Worm (Caenorhabditis elegans): ENCODE data around the gene taf-2.

Gene taf-2

DNA sequence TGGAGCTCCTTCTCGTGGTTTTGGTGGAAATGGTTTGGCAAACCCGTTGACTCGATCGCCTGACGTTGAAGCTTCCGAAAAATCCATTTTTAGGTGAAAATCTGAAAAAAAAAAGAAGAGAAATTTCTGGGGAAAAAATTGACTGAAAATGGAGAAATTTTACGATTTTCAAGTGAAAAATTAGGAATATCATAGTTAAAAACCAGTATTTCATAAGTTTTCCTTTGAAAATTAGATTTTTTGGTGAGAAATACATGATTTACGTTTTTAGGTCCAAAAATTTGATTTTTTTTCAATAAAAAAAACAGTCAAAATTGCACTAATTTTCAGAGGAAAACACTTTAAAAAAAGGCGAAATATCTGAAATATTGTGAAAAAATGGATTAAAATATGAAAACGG is at the start of gene taf-2:
Gene taf-2 (minus strand): TSS at position 101 of the 400 bp plus-strand sequence.
- TF ChIP-seq zip-5 (tag; optimal IDR thresholded peaks at IDR 0.05) (no peak), ceh-22 (tag; optimal IDR thresholded peaks at IDR 0.05) (no peak), ceh-24 (tag; optimal IDR thresholded peaks at IDR 0.05) (no peak), ceh-31 (tag; optimal IDR thresholded peaks at IDR 0.05) (no peak), sox-2 (GFP tag; IDR thresholded peaks at IDR 0.05) (no peak), unc-42 (tag; optimal IDR thresholded peaks at IDR 0.05) (no peak), hlh-8 (tag; optimal IDR thresholded peaks at IDR 0.05) (no peak), sox-4 (tag; optimal IDR thresholded peaks at IDR 0.05) (no peak), ahr-1 (tag; optimal IDR thresholded peaks at IDR 0.05) (no peak), unc-86 (tag; optimal IDR thresholded peaks at IDR 0.05) (no peak), elt-2 (tag; optimal IDR thresholded peaks at IDR 0.05) (no peak), fax-1 (tag; optimal IDR thresholded peaks at IDR 0.05) (no peak), hlh-30 (tag; optimal IDR thresholded peaks at IDR 0.05; ENCODE audit: insufficient read depth) (no peak)

DNA sequence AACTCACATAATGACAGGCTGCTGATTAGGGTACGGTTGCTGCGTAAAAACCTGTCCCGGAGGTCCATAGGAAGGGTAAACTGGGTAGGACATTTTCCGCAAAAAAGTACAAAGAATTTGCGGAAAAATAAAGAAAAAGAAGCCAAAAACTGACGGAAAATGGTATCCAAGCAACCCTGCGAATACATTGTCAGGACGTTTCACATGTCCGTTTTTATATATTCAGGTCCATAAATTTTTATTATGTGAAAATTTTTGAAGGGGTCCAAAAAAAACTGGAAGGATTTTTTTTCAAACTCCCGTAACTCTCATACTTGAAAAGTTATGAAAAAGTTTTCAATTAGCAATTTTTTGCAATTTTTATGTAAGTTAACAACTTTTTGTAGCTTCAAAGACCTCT is 48.8 kb upstream of the taf-2 start, which contains the start of gene CC8.3:
Gene CC8.3 (minus strand): TSS at position 101 of the 400 bp plus-strand sequence.
- TF ChIP-seq pag-3 (tag; optimal IDR thresholded peaks at IDR 0.05; ENCODE audit: borderline replicate concordance) (no peak), rnt-1 (tag; optimal IDR thresholded peaks at IDR 0.05) (no peak), dve-1 (tag; optimal IDR thresholded peaks at IDR 0.05) (no peak), Y22D7AL.16 (tag; optimal IDR thresholded peaks at IDR 0.05) (no peak), ceh-9 (tag; optimal IDR thresholded peaks at IDR 0.05) (no peak), hlh-8 (tag; optimal IDR thresholded peaks at IDR 0.05) (no peak), elt-4 (tag; optimal IDR thresholded peaks at IDR 0.05) (no peak), fkh-10 (GFP tag; optimal IDR thresholded peaks at IDR 0.05) (no peak), pax-1 (tag; optimal IDR thresholded peaks at IDR 0.05) (no peak), ceh-34 (tag; optimal IDR thresholded peaks at IDR 0.05) (no peak), ceh-45 (GFP tag; IDR thresholded peaks at IDR 0.05) (no peak), hlh-6 (tag; optimal IDR thresholded peaks at IDR 0.05) (no peak), dmd-4 (tag; optimal IDR thresholded peaks at IDR 0.05; ENCODE audit: borderline replicate concordance) (no peak), ceh-18 (tag; optimal IDR thresholded peaks at IDR 0.05) (no peak), sdc-2 (tag; optimal IDR thresholded peaks at IDR 0.05) (no peak), F13H6.1 (tag; optimal IDR thresholded peaks at IDR 0.05) (no peak), fkh-6 (tag; optimal IDR thresholded peaks at IDR 0.05) (no peak), pha-4 (tag; optimal IDR thresholded peaks at IDR 0.05) (no peak)

DNA sequence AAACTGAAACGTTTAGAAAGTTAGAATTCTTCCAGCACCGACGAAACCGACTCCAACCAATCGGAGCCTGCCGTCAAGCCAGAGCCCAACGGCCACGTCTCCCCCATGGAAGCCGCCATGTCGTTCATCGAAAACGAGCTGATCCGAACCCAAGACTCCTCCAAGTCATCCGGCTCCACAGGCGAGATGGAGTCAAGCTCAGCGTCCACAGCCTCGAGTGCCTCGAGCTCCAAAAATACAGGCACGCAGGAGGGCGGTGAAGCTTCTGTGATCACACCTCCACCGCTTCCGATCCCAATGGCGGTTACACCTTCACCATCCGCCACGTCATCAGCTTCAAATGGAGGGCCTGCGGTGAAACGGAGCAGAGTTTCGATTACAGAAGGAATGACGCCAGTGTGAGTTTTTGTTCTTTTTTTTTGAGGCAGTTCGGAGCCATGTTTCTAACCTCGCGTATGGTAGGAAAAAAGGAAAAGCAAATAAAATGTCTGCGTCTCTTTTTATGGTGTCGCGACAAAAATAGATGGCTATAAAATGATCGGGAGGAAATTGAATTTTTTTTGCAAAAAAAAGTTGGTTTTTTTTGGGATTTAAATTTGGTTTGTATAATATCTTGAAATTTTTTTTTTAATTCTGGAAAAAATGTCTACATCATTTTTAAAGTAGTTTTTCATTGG is 45.0 kb upstream of the taf-2 start:
- peak; percentile 22 for TF ChIP-seq C08G9.2 (tag; optimal IDR thresholded peaks at IDR 0.05)
- TF ChIP-seq lin-11 (tag; optimal IDR thresholded peaks at IDR 0.05) = no peak

DNA sequence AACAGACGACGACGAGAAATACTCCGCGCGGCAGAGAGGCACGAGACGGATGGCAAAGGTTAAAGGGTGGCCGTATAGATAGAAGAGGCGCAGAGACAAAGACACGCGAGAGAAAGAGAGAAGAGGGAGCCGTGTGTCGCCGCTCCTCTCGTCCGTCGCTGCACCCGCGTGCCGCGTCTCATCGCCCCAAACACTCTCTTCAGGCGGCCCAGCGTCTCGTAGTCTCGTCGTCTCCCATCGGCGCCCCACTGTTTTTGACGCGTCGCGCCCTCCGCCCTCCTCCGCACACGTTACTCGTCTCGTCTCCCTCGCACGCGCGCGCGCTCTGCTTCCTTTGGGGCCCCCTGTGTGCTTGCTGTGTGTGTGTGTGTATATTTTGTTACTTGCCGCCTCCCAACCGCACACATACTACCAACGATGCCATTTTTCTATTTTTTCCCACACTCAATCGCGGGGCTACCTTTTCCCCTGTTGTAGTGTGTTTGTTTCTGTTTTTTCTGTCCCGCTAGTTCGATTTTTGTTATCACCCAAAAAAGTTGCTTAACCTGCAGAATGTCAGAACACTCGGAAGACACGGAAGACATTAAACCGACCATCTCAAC is 43.2 kb upstream of the taf-2 start, which contains the start of gene madf-9:
Gene madf-9 (plus strand): TSS at position 552 of the 602 bp plus-strand sequence.
- no peak for TF ChIP-seq K02D7.2 (tag; optimal IDR thresholded peaks at IDR 0.05)
- TF ChIP-seq dmd-4 (tag; optimal IDR thresholded peaks at IDR 0.05; ENCODE audit: borderline replicate concordance) = no peak
- no peak for TF ChIP-seq hlh-13 (GFP tag; optimal IDR thresholded peaks at IDR 0.05)
- no peak for TF ChIP-seq eyg-1 (tag; optimal IDR thresholded peaks at IDR 0.05)
- peak; percentile 27 for TF ChIP-seq ref-2 (tag; optimal IDR thresholded peaks at IDR 0.05)
- peak; percentile 71 for TF ChIP-seq F13H6.1 (tag; optimal IDR thresholded peaks at IDR 0.05)
- TF ChIP-seq zip-5 (tag; optimal IDR thresholded peaks at IDR 0.05) = no peak
- no peak for TF ChIP-seq pqm-1 (tag; optimal IDR thresholded peaks at IDR 0.05)
- no peak for TF ChIP-seq ceh-48 (tag; optimal IDR thresholded peaks at IDR 0.05)
- peak; percentile 21 for TF ChIP-seq fax-1 (tag; optimal IDR thresholded peaks at IDR 0.05)
- TF ChIP-seq mec-3 (tag; optimal IDR thresholded peaks at IDR 0.05; ENCODE audit: borderline replicate concordance) = no peak
- no peak for TF ChIP-seq unc-55 (GFP tag; optimal IDR thresholded peaks at IDR 0.05)
- TF ChIP-seq lim-6 (tag; optimal IDR thresholded peaks at IDR 0.05) = no peak
- no peak for TF ChIP-seq lin-11 (tag; optimal IDR thresholded peaks at IDR 0.05)
- no peak for TF ChIP-seq npax-4 (tag; optimal IDR thresholded peaks at IDR 0.05)
- no peak for TF ChIP-seq nhr-11 (tag; optimal IDR thresholded peaks at IDR 0.05)
- no peak for TF ChIP-seq C38D4.7 (GFP tag; optimal IDR thresholded peaks at IDR 0.05)
- no peak for TF ChIP-seq ztf-16 (tag; optimal IDR thresholded peaks at IDR 0.05)
- TF ChIP-seq ceh-18 (tag; optimal IDR thresholded peaks at IDR 0.05) = peak; percentile 77
- TF ChIP-seq pha-4 (tag; optimal IDR thresholded peaks at IDR 0.05) = no peak
- peak; percentile 41 for TF ChIP-seq syd-9 (tag; optimal IDR thresholded peaks at IDR 0.05)
- TF ChIP-seq nfya-1 (tag; optimal IDR thresholded peaks at IDR 0.05) = peak; percentile 62
